Worm (Caenorhabditis elegans) whole organism, young adult: ENCODE results near the gene srx-116.

ENCODE experiments used
- B0019.2 ChIP-seq: fragments of 200-800 bp; sonication (Bioruptor generic); conservative IDR thresholded peaks from 2 replicates; pipeline ENCODE4 v1.3.6; 2022; ENCODE audit warnings: missing genetic modification reagents, missing genetic modification characterization, missing compliant biosample characterization
- D2030.7 ChIP-seq: fragments of 200-800 bp; sonication (Bioruptor generic); IDR thresholded peaks from 2 replicates; pipeline ENCODE4 v1.3.6; 2022; ENCODE audit warnings: missing genetic modification reagents, missing genetic modification characterization, missing compliant biosample characterization
- F23B12.7 ChIP-seq: sonication (generic microtip); optimal IDR thresholded peaks from 2 replicates; lab custom pipeline; 2017; ENCODE audit warnings: missing genetic modification characterization, mild to moderate bottlenecking, missing compliant biosample characterization, antibody characterized with exemption, moderate library complexity; ENCODE audit not compliant: insufficient read depth
- F33H1.4 ChIP-seq: fragments of 200-800 bp; sonication (Bioruptor generic); IDR thresholded peaks from 2 replicates; pipeline ENCODE4 v1.3.6; 2022; ENCODE audit warnings: missing genetic modification reagents, missing genetic modification characterization, missing compliant biosample characterization
- F39B2.1 ChIP-seq: fragments of 200-800 bp; sonication (Bioruptor generic); IDR thresholded peaks from 2 replicates; pipeline ENCODE4 v1.3.6; 2022; ENCODE audit warnings: missing genetic modification reagents, missing genetic modification characterization, missing compliant biosample characterization
- F49E8.2 ChIP-seq: sonication (generic microtip); optimal IDR thresholded peaks from 3 replicates; lab custom pipeline; 2017; ENCODE audit warnings: missing genetic modification characterization, mild to moderate bottlenecking, missing compliant biosample characterization, antibody characterized with exemption, moderate library complexity; ENCODE audit not compliant: insufficient read depth
- K12H6.12 ChIP-seq: fragments of 200-800 bp; sonication (Bioruptor generic); optimal IDR thresholded peaks from 2 replicates; lab custom pipeline; 2018; ENCODE audit warnings: mild to moderate bottlenecking, missing genetic modification characterization, missing compliant biosample characterization
- ama-1 ChIP-seq, 3 experiments: fragments of 150-350 bp in 1 of 3; sonication (generic microtip) in 2 of 3; optimal IDR thresholded peaks; 2 replicates each; lab custom pipeline; 2014 to 2018; ENCODE audit warnings: missing biosample characterization in 2 of 3, missing genetic modification characterization in 2 of 3, missing genetic modification reagents in 2 of 3
- aptf-3 ChIP-seq: fragments of 200-800 bp; sonication (Bioruptor generic); IDR thresholded peaks from 2 replicates; pipeline ENCODE4 v1.3.6; 2022; ENCODE audit warnings: missing genetic modification characterization, missing compliant biosample characterization
- attf-6 ChIP-seq: fragments of 200-800 bp; sonication (Bioruptor generic); IDR thresholded peaks from 2 replicates; pipeline ENCODE4 v1.3.6; 2022; ENCODE audit warnings: missing genetic modification reagents, missing genetic modification characterization, missing compliant biosample characterization
- ccch-3 ChIP-seq: fragments of 200-800 bp; sonication (Bioruptor generic); optimal IDR thresholded peaks from 2 replicates; lab custom pipeline; 2018; ENCODE audit warnings: mild to moderate bottlenecking, missing genetic modification characterization, missing compliant biosample characterization
- cebp-1 ChIP-seq, 2 experiments: fragments of 200-800 bp in 1 of 2; sonication (Bioruptor generic) in 1 of 2; sonication (generic microtip) in 1 of 2; IDR thresholded peaks in 1 of 2; optimal IDR thresholded peaks in 1 of 2; 2 replicates each; pipeline versions ENCODE4 v1.3.6 to Lab custom; 2017 to 2022; ENCODE audit warnings: missing compliant biosample characterization in 2 of 2, missing genetic modification characterization in 2 of 2, mild to moderate bottlenecking in 1 of 2, missing genetic modification reagents in 1 of 2, moderate library complexity in 1 of 2
- cebp-2 ChIP-seq: fragments of 200-800 bp; sonication (Bioruptor generic); IDR thresholded peaks from 2 replicates; pipeline ENCODE4 v1.3.6; 2022; ENCODE audit warnings: missing genetic modification characterization, missing compliant biosample characterization
- ceh-27 ChIP-seq: fragments of 200-800 bp; sonication (Bioruptor generic); optimal IDR thresholded peaks from 2 replicates; lab custom pipeline; 2018; ENCODE audit warnings: mild to moderate bottlenecking, missing genetic modification characterization, moderate library complexity, missing compliant biosample characterization
- ceh-40 ChIP-seq: fragments of 200-800 bp; sonication (Bioruptor generic); IDR thresholded peaks from 2 replicates; pipeline ENCODE4 v1.3.6; 2022; ENCODE audit warnings: missing genetic modification characterization, missing compliant biosample characterization
- chd-7 ChIP-seq: sonication (generic microtip); optimal IDR thresholded peaks from 2 replicates; lab custom pipeline; 2016; ENCODE audit warnings: mild to moderate bottlenecking, missing genetic modification characterization, moderate library complexity, missing compliant biosample characterization
- die-1 ChIP-seq: sonication (generic microtip); optimal IDR thresholded peaks from 2 replicates; lab custom pipeline; 2016; ENCODE audit warnings: missing genotype, mild to moderate bottlenecking, missing genetic modification characterization, missing compliant biosample characterization
- dox-1 ChIP-seq: fragments of 200-800 bp; sonication (Bioruptor generic); IDR thresholded peaks from 2 replicates; pipeline ENCODE4 v1.3.6; 2022; ENCODE audit warnings: missing genetic modification reagents, missing genetic modification characterization, missing compliant biosample characterization
- dpl-1 ChIP-seq: fragments of 150-350 bp; optimal IDR thresholded peaks from 2 replicates; lab custom pipeline; 2014; ENCODE audit warnings: missing biosample characterization, missing genetic modification reagents, missing genetic modification characterization
- efl-1 ChIP-seq: fragments of 150-350 bp; optimal IDR thresholded peaks from 2 replicates; lab custom pipeline; 2014; ENCODE audit warnings: missing biosample characterization, missing genetic modification reagents, missing genetic modification characterization
- ets-4 ChIP-seq: fragments of 200-800 bp; sonication (Bioruptor generic); optimal IDR thresholded peaks from 2 replicates; lab custom pipeline; 2018; ENCODE audit warnings: mild to moderate bottlenecking, missing genetic modification characterization, missing compliant biosample characterization
- fkh-3 ChIP-seq: sonication (generic microtip); optimal IDR thresholded peaks from 2 replicates; lab custom pipeline; 2016; ENCODE audit warnings: mild to moderate bottlenecking, missing genetic modification characterization, missing compliant biosample characterization
- gei-17 ChIP-seq: fragments of 200-800 bp; sonication (Bioruptor generic); optimal IDR thresholded peaks from 2 replicates; lab custom pipeline; 2018; ENCODE audit warnings: mild to moderate bottlenecking, missing genetic modification characterization, missing compliant biosample characterization
- hmg-1.2 ChIP-seq: fragments of 200-800 bp; sonication (Bioruptor generic); IDR thresholded peaks from 2 replicates; pipeline ENCODE4 v1.3.6; 2022; ENCODE audit warnings: missing genetic modification reagents, missing genetic modification characterization, missing compliant biosample characterization
- let-526 ChIP-seq: fragments of 200-800 bp; sonication (Bioruptor generic); IDR thresholded peaks from 2 replicates; pipeline ENCODE4 v1.3.6; 2022; ENCODE audit warnings: missing genetic modification reagents, missing genetic modification characterization, missing compliant biosample characterization
- madf-8 ChIP-seq: fragments of 200-800 bp; sonication (Bioruptor generic); conservative IDR thresholded peaks from 2 replicates; pipeline ENCODE4 v1.3.6; 2022; ENCODE audit warnings: missing genetic modification reagents, missing genetic modification characterization, missing compliant biosample characterization
- mel-28 ChIP-seq: sonication (generic microtip); optimal IDR thresholded peaks from 2 replicates; lab custom pipeline; 2016; ENCODE audit warnings: borderline replicate concordance, mild to moderate bottlenecking, missing genetic modification characterization, missing compliant biosample characterization
- nhr-179 ChIP-seq: sonication (generic microtip); optimal IDR thresholded peaks from 2 replicates; lab custom pipeline; 2016; ENCODE audit warnings: mild to moderate bottlenecking, missing genetic modification characterization, missing compliant biosample characterization
- sdz-38 ChIP-seq: sonication (generic microtip); optimal IDR thresholded peaks from 2 replicates; lab custom pipeline; 2016; ENCODE audit warnings: missing genotype, missing genetic modification characterization, missing compliant biosample characterization
- snpc-1.1 ChIP-seq: sonication (generic microtip); optimal IDR thresholded peaks from 2 replicates; lab custom pipeline; 2017; ENCODE audit warnings: missing genetic modification characterization, mild to moderate bottlenecking, missing compliant biosample characterization, antibody characterized with exemption, moderate library complexity, missing genotype, missing genetic modification reagents; ENCODE audit not compliant: insufficient read depth
- snpc-3.4 ChIP-seq: sonication (generic microtip); optimal IDR thresholded peaks from 2 replicates; lab custom pipeline; 2017; ENCODE audit warnings: missing genetic modification characterization, mild to moderate bottlenecking, missing compliant biosample characterization, antibody characterized with exemption, moderate library complexity, missing genotype, missing genetic modification reagents
- snpc-4 ChIP-seq, 5 experiments: fragments of 150-350 bp in 1 of 5; sonication (generic microtip) in 4 of 5; optimal IDR thresholded peaks; 2 replicates each; lab custom pipeline; 2014 to 2018; ENCODE audit warnings: missing genetic modification characterization in 5 of 5, missing biosample characterization in 3 of 5, antibody characterized with exemption in 2 of 5, mild to moderate bottlenecking in 2 of 5, missing compliant biosample characterization in 2 of 5, missing genotype in 2 of 5, moderate library complexity in 2 of 5, missing genetic modification reagents in 1 of 5
- sptf-2 ChIP-seq: fragments of 200-800 bp; sonication (Bioruptor generic); optimal IDR thresholded peaks from 2 replicates; lab custom pipeline; 2018; ENCODE audit warnings: mild to moderate bottlenecking, missing genetic modification characterization, missing compliant biosample characterization
- tbp1 ChIP-seq: fragments of 200-800 bp; sonication (Bioruptor generic); optimal IDR thresholded peaks from 2 replicates; lab custom pipeline; 2018; ENCODE audit warnings: mild to moderate bottlenecking, missing genetic modification characterization, missing compliant biosample characterization
- tlf-1 ChIP-seq: fragments of 200-800 bp; sonication (Bioruptor generic); optimal IDR thresholded peaks from 2 replicates; lab custom pipeline; 2018; ENCODE audit warnings: mild to moderate bottlenecking, missing genetic modification characterization, missing compliant biosample characterization
- unc-130 ChIP-seq: sonication (generic microtip); optimal IDR thresholded peaks from 2 replicates; lab custom pipeline; 2016; ENCODE audit warnings: missing genetic modification reagents, missing genetic modification characterization, missing compliant biosample characterization
- zim-3 ChIP-seq: sonication (generic microtip); optimal IDR thresholded peaks from 2 replicates; lab custom pipeline; 2017; ENCODE audit warnings: mild to moderate bottlenecking, missing genetic modification characterization, moderate library complexity, missing compliant biosample characterization

The srx-116 gene

ce11 chrV:12640384-12640783 is 30.3 kb upstream of the srx-116 start, which contains the start of gene gpa-8:
Gene gpa-8, minus strand, starts transcription at chrV:12640484.
- TF ChIP-seq D2030.7 (GFP tag; lab: Robert Waterston, UW) (no peak), ccch-3 (GFP tag; lab: Kevin White, UChicago) (no peak), attf-6 (GFP tag; lab: Robert Waterston, UW) (no peak), F39B2.1 (no peak), sdz-38 (tag; lab: Kevin White, UChicago) (no peak), F49E8.2 (no peak), cebp-2 (GFP tag; lab: Robert Waterston, UW) (no peak), ceh-27 (GFP tag; lab: Kevin White, UChicago) (no peak), snpc-1.1 (tag; lab: Kevin White, UChicago) (no peak), sptf-2 (GFP tag; lab: Kevin White, UChicago) (no peak), dpl-1 (no peak), let-526 (no peak), chd-7 (tag; lab: Kevin White, UChicago) (no peak), unc-130 (GFP tag; lab: Kevin White, UChicago) (no peak), cebp-1 (GFP tag; IDR thresholded peaks at IDR 0.05; lab: Robert Waterston, UW) (no peak), cebp-1 (tag; optimal IDR thresholded peaks at IDR 0.05; lab: Kevin White, UChicago) (no peak), zim-3 (tag; lab: Kevin White, UChicago) (no peak), hmg-1.2 (no peak), ama-1 (optimal IDR thresholded peaks at IDR 0.05; lab: Kevin White, UChicago) (no peak), ama-1 (GFP tag; optimal IDR thresholded peaks at IDR 0.05; lab: Kevin White, UChicago) (no peak)
- TF ChIP-seq, all 124 proteins: peak for 0

ce11 chrV:12644500-12644899 is 26.2 kb upstream of the srx-116 start, which contains the start of gene F56H9.8:
Gene F56H9.8, plus strand, starts transcription at chrV:12644800.
- TF ChIP-seq madf-8 (GFP tag; lab: Robert Waterston, UW) = no peak
- TF ChIP-seq unc-130 (GFP tag; lab: Kevin White, UChicago) = no peak
- no peak for TF ChIP-seq snpc-3.4 (tag; lab: Kevin White, UChicago)
- TF ChIP-seq efl-1 (GFP tag; lab: Kevin White, UChicago) = no peak
- TF ChIP-seq tlf-1 (GFP tag; lab: Kevin White, UChicago) = no peak
- no peak for TF ChIP-seq B0019.2 (GFP tag; lab: Robert Waterston, UW)
- TF ChIP-seq F23B12.7 (tag; lab: Kevin White, UChicago) = no peak
- no peak for TF ChIP-seq ceh-40
- TF ChIP-seq die-1 (tag; lab: Kevin White, UChicago) = no peak
- no peak for TF ChIP-seq F33H1.4 (GFP tag; lab: Robert Waterston, UW)
- TF ChIP-seq fkh-3 (tag; lab: Kevin White, UChicago) = no peak
- no peak for TF ChIP-seq dox-1 (GFP tag; lab: Robert Waterston, UW)
- TF ChIP-seq ceh-27 (GFP tag; lab: Kevin White, UChicago) = no peak
- no peak for TF ChIP-seq nhr-179 (tag; lab: Kevin White, UChicago)
- TF ChIP-seq let-526 = no peak

- TF ChIP-seq ets-4 (GFP tag; lab: Kevin White, UChicago) (no peak), K12H6.12 (tag; lab: Kevin White, UChicago) (no peak), mel-28 (tag; lab: Kevin White, UChicago) (no peak), gei-17 (no peak), aptf-3 (GFP tag; lab: Robert Waterston, UW) (no peak), snpc-4 (GFP tag; optimal IDR thresholded peaks at IDR 0.05; lab: Kevin White, UChicago) (no peak), snpc-4 (tag; optimal IDR thresholded peaks at IDR 0.05; lab: Kevin White, UChicago) (no peak), hmg-1.2 (no peak), nhr-179 (tag; lab: Kevin White, UChicago) (no peak), tbp1 (no peak)
- TF ChIP-seq, all 124 proteins: peak for 0
These were observed 21.5 kb upstream of the srx-116 start, which contains the start of gene gpa-9 for ce11 chrV:12649213-12649612. Gene gpa-9, minus strand, starts transcription at chrV:12649313.
